Fruit fly (Drosophila melanogaster) whole organism, embryonic: ENCODE results near the gene TBC1d7.

ENCODE experiments used
- BEAF-32 ChIP-seq: fragments of 200-800 bp; sonication (Bioruptor generic); optimal IDR thresholded peaks from 3 replicates; lab custom pipeline; 2017; ENCODE audit warnings: missing biosample characterization, missing genetic modification characterization, mild to moderate bottlenecking, moderate library complexity, missing genetic modification reagents
- CG10321 ChIP-seq: fragments of 200-800 bp; sonication (Bioruptor generic); IDR thresholded peaks from 2 replicates; pipeline ENCODE4 v1.3.6; 2022; ENCODE audit warnings: missing biosample characterization, missing genetic modification characterization
- CG10543 ChIP-seq: fragments of 200-800 bp; sonication (Bioruptor generic); optimal IDR thresholded peaks from 3 replicates; lab custom pipeline; 2017; ENCODE audit warnings: missing biosample characterization, mild to moderate bottlenecking, missing genetic modification characterization, moderate library complexity
- CG12071 ChIP-seq: fragments of 200-800 bp; sonication (Bioruptor generic); optimal IDR thresholded peaks from 3 replicates; lab custom pipeline; 2018; ENCODE audit warnings: missing biosample characterization, mild to moderate bottlenecking, missing genetic modification characterization
- CG12299 ChIP-seq: fragments of 200-800 bp; sonication (Bioruptor generic); optimal IDR thresholded peaks from 2 replicates; lab custom pipeline; 2018; ENCODE audit warnings: missing biosample characterization, mild to moderate bottlenecking, missing genetic modification characterization
- CG12391 ChIP-seq: fragments of 200-800 bp; sonication (Bioruptor generic); optimal IDR thresholded peaks from 3 replicates; lab custom pipeline; 2018; ENCODE audit warnings: missing biosample characterization, mild to moderate bottlenecking, missing genetic modification characterization, moderate library complexity
- CG12942 ChIP-seq: fragments of 200-800 bp; sonication (Bioruptor generic); optimal IDR thresholded peaks from 3 replicates; lab custom pipeline; 2016; ENCODE audit warnings: missing biosample characterization, missing genetic modification characterization
- CG13775 ChIP-seq: fragments of 200-800 bp; sonication (Bioruptor generic); optimal IDR thresholded peaks from 3 replicates; lab custom pipeline; 2017; ENCODE audit warnings: missing biosample characterization, mild to moderate bottlenecking, missing genetic modification characterization
- CG14014 ChIP-seq: fragments of 200-800 bp; sonication (Bioruptor generic); IDR thresholded peaks from 2 replicates; pipeline ENCODE4 v1.3.6; 2022; ENCODE audit warnings: missing biosample characterization, missing genetic modification characterization
- CG1529 ChIP-seq: fragments of 200-800 bp; sonication (Bioruptor generic); optimal IDR thresholded peaks from 3 replicates; lab custom pipeline; 2018; ENCODE audit warnings: missing biosample characterization, missing genetic modification characterization
- CG17186 ChIP-seq: fragments of 200-800 bp; sonication (Bioruptor generic); optimal IDR thresholded peaks from 3 replicates; lab custom pipeline; 2017; ENCODE audit warnings: missing biosample characterization, missing genetic modification reagents, missing genetic modification characterization
- CG17385 ChIP-seq: fragments of 200-800 bp; sonication (Bioruptor generic); optimal IDR thresholded peaks from 3 replicates; lab custom pipeline; 2018; ENCODE audit warnings: missing biosample characterization, mild to moderate bottlenecking, missing genetic modification characterization
- CG18599 ChIP-seq: fragments of 200-800 bp; sonication (Bioruptor generic); optimal IDR thresholded peaks from 3 replicates; lab custom pipeline; 2017; ENCODE audit warnings: missing biosample characterization, missing genetic modification characterization, mild to moderate bottlenecking, moderate library complexity, missing genetic modification reagents
- CG2199 ChIP-seq: fragments of 200-800 bp; sonication (Bioruptor generic); IDR thresholded peaks from 3 replicates; pipeline ENCODE4 v1.3.6; 2022; ENCODE audit warnings: missing biosample characterization, missing genetic modification characterization
- CG32532 ChIP-seq: fragments of 200-800 bp; sonication (Bioruptor generic); IDR thresholded peaks from 2 replicates; pipeline ENCODE4 v1.3.6; 2022; ENCODE audit warnings: missing biosample characterization, missing genetic modification characterization
- CG34224 ChIP-seq: fragments of 200-800 bp; sonication (Bioruptor generic); IDR thresholded peaks from 3 replicates; pipeline ENCODE4 v1.3.6; 2022; ENCODE audit warnings: missing biosample characterization, missing genetic modification characterization; ENCODE audit not compliant: partially characterized antibody
- CG3838 ChIP-seq: fragments of 200-800 bp; sonication (Bioruptor generic); optimal IDR thresholded peaks from 3 replicates; lab custom pipeline; 2016; ENCODE audit warnings: missing biosample characterization, missing genetic modification characterization
- CG3995 ChIP-seq: fragments of 200-800 bp; sonication (Bioruptor generic); optimal IDR thresholded peaks from 3 replicates; lab custom pipeline; 2016; ENCODE audit warnings: missing biosample characterization, missing genetic modification characterization
- CG6689 ChIP-seq: fragments of 200-800 bp; sonication (Bioruptor generic); IDR thresholded peaks from 2 replicates; pipeline ENCODE4 v1.3.6; 2022; ENCODE audit warnings: missing biosample characterization, missing genetic modification characterization
- CG6813 ChIP-seq: fragments of 200-800 bp; sonication (Bioruptor generic); optimal IDR thresholded peaks from 2 replicates; lab custom pipeline; 2017; ENCODE audit warnings: missing biosample characterization, missing genetic modification characterization, mild to moderate bottlenecking, moderate library complexity, missing genetic modification reagents
- CG8944 ChIP-seq: fragments of 200-800 bp; sonication (Bioruptor generic); optimal IDR thresholded peaks from 3 replicates; lab custom pipeline; 2016; ENCODE audit warnings: missing biosample characterization, missing genetic modification characterization
- Dad ChIP-seq: fragments of 200-800 bp; sonication (Bioruptor generic); optimal IDR thresholded peaks from 3 replicates; lab custom pipeline; 2016; ENCODE audit warnings: missing biosample characterization, missing genetic modification characterization
- Drgx ChIP-seq: fragments of 200-800 bp; sonication (Bioruptor generic); IDR thresholded peaks from 2 replicates; pipeline ENCODE4 v1.3.6; 2022; ENCODE audit warnings: missing biosample characterization, missing genetic modification characterization
- E2f2 ChIP-seq: fragments of 200-800 bp; sonication (Bioruptor generic); IDR thresholded peaks from 2 replicates; pipeline ENCODE4 v1.3.6; 2022; ENCODE audit warnings: missing biosample characterization, missing genetic modification characterization
- Gsc ChIP-seq: fragments of 200-800 bp; sonication (Bioruptor generic); IDR thresholded peaks from 2 replicates; pipeline ENCODE4 v1.3.6; 2022; ENCODE audit warnings: missing biosample characterization, missing genetic modification characterization
- HLH54F ChIP-seq: fragments of 200-800 bp; sonication (Bioruptor generic); optimal IDR thresholded peaks from 3 replicates; lab custom pipeline; 2016; ENCODE audit warnings: missing biosample characterization, missing genetic modification characterization
- Hey ChIP-seq: fragments of 200-800 bp; sonication (Bioruptor generic); optimal IDR thresholded peaks from 3 replicates; lab custom pipeline; 2018; ENCODE audit warnings: missing biosample characterization, mild to moderate bottlenecking, missing genetic modification characterization
- Hr78 ChIP-seq, 2 experiments: fragments of 200-800 bp in 1 of 2; fragments of >200 bp in 1 of 2; sonication (Bioruptor generic) in 1 of 2; optimal IDR thresholded peaks; 2 replicates each; lab custom pipeline; 2017 to 2019; ENCODE audit warnings: missing biosample characterization in 2 of 2, missing genetic modification characterization in 2 of 2, mild to moderate bottlenecking in 1 of 2, moderate library complexity in 1 of 2
- Myb ChIP-seq: fragments of 200-800 bp; sonication (Bioruptor generic); optimal IDR thresholded peaks from 2 replicates; lab custom pipeline; 2016; ENCODE audit warnings: missing biosample characterization, missing genetic modification characterization
- NfI ChIP-seq: fragments of 200-800 bp; sonication (Bioruptor generic); optimal IDR thresholded peaks from 3 replicates; lab custom pipeline; 2018; ENCODE audit warnings: missing biosample characterization, mild to moderate bottlenecking, missing genetic modification characterization, moderate library complexity
- PHDP ChIP-seq: fragments of 200-800 bp; sonication (Bioruptor generic); optimal IDR thresholded peaks from 3 replicates; lab custom pipeline; 2018; ENCODE audit warnings: missing biosample characterization, mild to moderate bottlenecking, missing genetic modification characterization, moderate library complexity
- Ravus ChIP-seq: fragments of 200-800 bp; sonication (Bioruptor generic); IDR thresholded peaks from 2 replicates; pipeline ENCODE4 v1.3.6; 2022; ENCODE audit warnings: missing biosample characterization, missing genetic modification characterization
- Scr ChIP-seq: fragments of 200-800 bp; sonication (Bioruptor generic); IDR thresholded peaks from 2 replicates; pipeline ENCODE4 v1.3.6; 2022; ENCODE audit warnings: missing biosample characterization, missing genetic modification characterization; ENCODE audit not compliant: partially characterized antibody
- az2 ChIP-seq: fragments of 200-800 bp; sonication (Bioruptor generic); optimal IDR thresholded peaks from 3 replicates; lab custom pipeline; 2016; ENCODE audit warnings: missing biosample characterization, missing genetic modification characterization
- cato ChIP-seq: fragments of 200-800 bp; sonication (Bioruptor generic); optimal IDR thresholded peaks from 2 replicates; lab custom pipeline; 2016; ENCODE audit warnings: missing biosample characterization, missing genetic modification characterization, borderline replicate concordance
- ci ChIP-seq: fragments of 200-800 bp; sonication (Bioruptor generic); IDR thresholded peaks from 3 replicates; pipeline ENCODE4 v1.3.6; 2022; ENCODE audit warnings: missing biosample characterization, missing genetic modification characterization
- crp ChIP-seq, 2 experiments: fragments of 200-800 bp; sonication (Bioruptor generic); optimal IDR thresholded peaks; 2 replicates in 1 of 2; 3 replicates in 1 of 2; lab custom pipeline; 2017; ENCODE audit warnings: missing biosample characterization in 2 of 2, missing genetic modification characterization in 2 of 2, mild to moderate bottlenecking in 1 of 2, moderate library complexity in 1 of 2
- cwo ChIP-seq: fragments of 200-800 bp; sonication (Bioruptor generic); optimal IDR thresholded peaks from 3 replicates; lab custom pipeline; 2017; ENCODE audit warnings: missing biosample characterization, missing genetic modification characterization, mild to moderate bottlenecking, moderate library complexity, missing genetic modification reagents
- dmrt11E ChIP-seq: fragments of 200-800 bp; sonication (Bioruptor generic); optimal IDR thresholded peaks from 3 replicates; lab custom pipeline; 2018; ENCODE audit warnings: missing biosample characterization, mild to moderate bottlenecking, missing genetic modification characterization, moderate library complexity
- dpn ChIP-seq, 2 experiments: fragments of 200-800 bp; sonication (Bioruptor generic); optimal IDR thresholded peaks; 3 replicates each; lab custom pipeline; 2016; ENCODE audit warnings: missing biosample characterization in 2 of 2, missing genetic modification characterization in 2 of 2
- dysf ChIP-seq: fragments of 200-800 bp; sonication (Bioruptor generic); IDR thresholded peaks from 3 replicates; pipeline ENCODE4 v1.3.6; 2022; ENCODE audit warnings: missing biosample characterization, missing genetic modification characterization
- esg ChIP-seq: fragments of 200-800 bp; sonication (Bioruptor generic); conservative IDR thresholded peaks from 2 replicates; pipeline ENCODE4 v1.3.6; 2022; ENCODE audit warnings: missing biosample characterization, missing genetic modification characterization
- gfzf ChIP-seq: fragments of 200-800 bp; sonication (Bioruptor generic); optimal IDR thresholded peaks from 2 replicates; lab custom pipeline; 2016; ENCODE audit warnings: missing biosample characterization, mild to moderate bottlenecking, missing genetic modification characterization, moderate library complexity
- grn ChIP-seq: fragments of 200-800 bp; sonication (Bioruptor generic); optimal IDR thresholded peaks from 3 replicates; lab custom pipeline; 2017; ENCODE audit warnings: missing biosample characterization, missing genetic modification characterization
- phol ChIP-seq: fragments of 200-800 bp; sonication (Bioruptor generic); optimal IDR thresholded peaks from 3 replicates; lab custom pipeline; 2018; ENCODE audit warnings: missing biosample characterization, mild to moderate bottlenecking, missing genetic modification characterization, moderate library complexity
- psq ChIP-seq: fragments of 200-800 bp; sonication (Bioruptor generic); optimal IDR thresholded peaks from 2 replicates; lab custom pipeline; 2017; ENCODE audit warnings: missing biosample characterization, missing genetic modification characterization
- sim ChIP-seq: fragments of 200-800 bp; sonication (Bioruptor generic); IDR thresholded peaks from 2 replicates; pipeline ENCODE4 v1.3.6; 2022; ENCODE audit warnings: missing biosample characterization, missing genetic modification characterization
- ttk ChIP-seq: fragments of 200-800 bp; sonication (Bioruptor generic); IDR thresholded peaks from 2 replicates; pipeline ENCODE4 v2.1.2; 2022; ENCODE audit warnings: missing biosample characterization, missing genetic modification characterization
- zen2 ChIP-seq: fragments of 200-800 bp; sonication (Bioruptor generic); IDR thresholded peaks from 3 replicates; pipeline ENCODE4 v1.3.6; 2022; ENCODE audit warnings: missing biosample characterization, missing genetic modification characterization; ENCODE audit not compliant: partially characterized antibody

TBC1d7 gene

DNA sequence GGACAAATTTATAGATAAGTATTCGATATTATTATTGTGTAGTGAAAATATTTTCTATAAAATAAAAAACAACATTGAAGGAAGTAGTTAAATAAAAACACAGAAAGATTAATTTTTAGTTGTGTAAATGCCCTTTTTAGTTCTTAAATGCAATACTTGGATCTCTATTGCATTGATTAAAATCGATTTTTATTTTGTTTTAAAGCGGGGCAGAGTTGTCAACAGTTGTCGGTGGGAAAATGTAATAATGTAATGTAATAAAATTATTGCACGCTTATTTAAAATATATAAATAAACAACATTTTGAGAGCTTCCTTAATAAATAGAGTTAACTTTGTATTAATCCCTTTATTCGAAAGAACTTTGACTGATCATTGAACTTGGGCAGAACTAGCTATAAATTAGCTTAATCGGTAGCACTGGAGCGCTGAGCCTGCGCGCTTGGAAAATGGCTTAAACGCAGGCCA is 2.1 kb downstream of the TBC1d7 start, which contains the start of gene Apc2 (continued):
- TF ChIP-seq sim (GFP tag; lab: Robert Waterston, UW) (no peak), dpn (GFP tag; optimal IDR thresholded peaks at IDR 0.05; lab: Kevin White, UChicago) (peak; percentile 34 to 61), cato (peak; percentile 3), psq (GFP tag; lab: Kevin White, UChicago) (peak; percentile 10), Myb (GFP tag; lab: Kevin White, UChicago) (peak; percentile 2), E2f2 (no peak; the same call in 1 of the 2 replicates), CG12942 (peak; percentile 51), CG6689 (GFP tag; lab: Robert Waterston, UW) (peak; percentile 57; the same call in 1 of the 2 replicates), dysf (GFP tag; lab: Robert Waterston, UW) (peak; percentile 64; the same call in 2 of the 3 replicates), cwo (no peak), CG1529 (GFP tag; lab: Kevin White, UChicago) (no peak), CG2199 (GFP tag; lab: Robert Waterston, UW) (no peak), Ravus (GFP tag; lab: Robert Waterston, UW) (no peak), CG3838 (GFP tag; lab: Kevin White, UChicago) (peak; percentile 25), Dad (GFP tag; lab: Kevin White, UChicago) (no peak), Scr (GFP tag; lab: Robert Waterston, UW) (peak; percentile 74), az2 (GFP tag; lab: Kevin White, UChicago) (peak; percentile 72), CG17385 (peak; percentile 54), Gsc (GFP tag; lab: Robert Waterston, UW) (no peak), grn (GFP tag; lab: Kevin White, UChicago) (no peak), gfzf (GFP tag; lab: Kevin White, UChicago) (no peak), CG12299 (tag; lab: Kevin White, UChicago) (peak; percentile 16), BEAF-32 (GFP tag; lab: Kevin White, UChicago) (peak; percentile 77), Hr78 (GFP tag; optimal IDR thresholded peaks at IDR 0.05; lab: Kevin White, UChicago) (no peak), CG6813 (GFP tag; lab: Kevin White, UChicago) (no peak), phol (tag; lab: Kevin White, UChicago) (peak; percentile 82), crp (GFP tag; optimal IDR thresholded peaks at IDR 0.05; lab: Kevin White, UChicago) (peak; percentile 12 to 84), CG17186 (GFP tag; lab: Kevin White, UChicago) (peak; percentile 52), esg (GFP tag; lab: Robert Waterston, UW) (peak; percentile 72), CG12391 (peak; percentile 82), CG8944 (GFP tag; lab: Kevin White, UChicago) (no peak), CG10543 (GFP tag; lab: Kevin White, UChicago) (peak; percentile 30), PHDP (tag; lab: Kevin White, UChicago) (peak; percentile 53), NfI (GFP tag; lab: Kevin White, UChicago) (peak; percentile 56), Hey (tag; lab: Kevin White, UChicago) (no peak), dmrt11E (tag; lab: Kevin White, UChicago) (peak; percentile 64), HLH54F (peak; percentile 36), CG10321 (GFP tag; lab: Robert Waterston, UW) (0 out of 2 replicates have a peak, but pooled peaks have one; percentile 21), CG13775 (peak; percentile 65), CG14014 (GFP tag; lab: Robert Waterston, UW) (peak; percentile 61), Drgx (peak; percentile 52; the same call in 1 of the 2 replicates), zen2 (peak; percentile 18; the same call in 1 of the 3 replicates), ttk (GFP tag; lab: Robert Waterston, UW) (peak; percentile 64), CG3995 (GFP tag; lab: Kevin White, UChicago) (peak; percentile 60), ci (GFP tag; lab: Robert Waterston, UW) (peak; percentile 64; the same call in 2 of the 3 replicates), CG12071 (GFP tag; lab: Kevin White, UChicago) (no peak), CG32532 (GFP tag; lab: Robert Waterston, UW) (peak; percentile 74), CG34224 (GFP tag; lab: Robert Waterston, UW) (peak; percentile 69; the same call in 2 of the 3 replicates), CG18599 (GFP tag; lab: Kevin White, UChicago) (peak; percentile 24)
